Worm (Caenorhabditis elegans) whole organism, early embryonic: ENCODE data around the gene sma-9.

Experiments used
- B0310.2 ChIP-seq: sonication (generic microtip); optimal IDR thresholded peaks from 2 replicates; lab custom pipeline; 2016; ENCODE audit warnings: mild to moderate bottlenecking, missing genetic modification characterization, missing compliant biosample characterization
- F13C5.2 ChIP-seq: sonication (generic microtip); optimal IDR thresholded peaks from 2 replicates; lab custom pipeline; 2017; ENCODE audit warnings: mild to moderate bottlenecking, missing genetic modification characterization, inconsistent platforms, missing compliant biosample characterization
- aly-1 ChIP-seq: sonication (generic microtip); optimal IDR thresholded peaks from 2 replicates; lab custom pipeline; 2016; ENCODE audit warnings: missing genetic modification characterization, missing compliant biosample characterization
- ama-1 ChIP-seq: fragments of 150-350 bp; optimal IDR thresholded peaks from 2 replicates; lab custom pipeline; 2014
- ceh-13 ChIP-seq: fragments of 200-800 bp; sonication (Bioruptor generic); optimal IDR thresholded peaks from 2 replicates; lab custom pipeline; 2018; ENCODE audit warnings: mild to moderate bottlenecking, missing genetic modification characterization, missing compliant biosample characterization
- ceh-36 ChIP-seq: sonication (generic microtip); optimal IDR thresholded peaks from 2 replicates; lab custom pipeline; 2016; ENCODE audit warnings: missing genetic modification characterization, inconsistent platforms, missing compliant biosample characterization
- ets-7 ChIP-seq: sonication (generic microtip); optimal IDR thresholded peaks from 2 replicates; lab custom pipeline; 2016; ENCODE audit warnings: missing genotype, missing genetic modification characterization, missing compliant biosample characterization
- flt-1 ChIP-seq: fragments of 200-800 bp; sonication (Bioruptor generic); IDR thresholded peaks from 2 replicates; pipeline ENCODE4 v1.3.6; 2022; ENCODE audit warnings: missing genetic modification characterization, missing compliant biosample characterization
- hmbx-1 ChIP-seq: sonication (generic microtip); optimal IDR thresholded peaks from 2 replicates; lab custom pipeline; 2016; ENCODE audit warnings: mild to moderate bottlenecking, missing genetic modification characterization, missing compliant biosample characterization
- hmg-4 ChIP-seq: fragments of 200-800 bp; sonication (Bioruptor generic); optimal IDR thresholded peaks from 2 replicates; lab custom pipeline; 2018; ENCODE audit warnings: mild to moderate bottlenecking, missing genetic modification characterization, missing compliant biosample characterization
- hnd-1 ChIP-seq: sonication (generic microtip); optimal IDR thresholded peaks from 2 replicates; lab custom pipeline; 2016; ENCODE audit warnings: missing genetic modification characterization, missing compliant biosample characterization
- pes-1 ChIP-seq: fragments of 200-800 bp; sonication (Bioruptor generic); IDR thresholded peaks from 2 replicates; pipeline ENCODE4 v1.3.6; 2022; ENCODE audit warnings: missing genetic modification reagents, missing genetic modification characterization, missing compliant biosample characterization
- scrt-1 ChIP-seq: fragments of 200-800 bp; sonication (Bioruptor generic); IDR thresholded peaks from 2 replicates; pipeline ENCODE4 v1.3.6; 2022; ENCODE audit warnings: missing genetic modification characterization, missing compliant biosample characterization
- sea-1 ChIP-seq: fragments of 200-800 bp; sonication (Bioruptor generic); conservative IDR thresholded peaks from 2 replicates; pipeline ENCODE4 v1.3.6; 2022; ENCODE audit warnings: missing genetic modification characterization, missing compliant biosample characterization
- tbx-11 ChIP-seq: fragments of 200-800 bp; sonication (Bioruptor generic); IDR thresholded peaks from 2 replicates; pipeline ENCODE4 v1.3.6; 2022; ENCODE audit warnings: missing genetic modification characterization, missing compliant biosample characterization
- tbx-37 ChIP-seq: fragments of 200-800 bp; sonication (Bioruptor generic); conservative IDR thresholded peaks from 2 replicates; pipeline ENCODE4 v1.3.6; 2022; ENCODE audit warnings: missing genetic modification reagents, missing genetic modification characterization, missing compliant biosample characterization
- tra-4 ChIP-seq: sonication (generic microtip); optimal IDR thresholded peaks from 2 replicates; lab custom pipeline; 2017; ENCODE audit warnings: missing genetic modification characterization, missing compliant biosample characterization

sma-9 gene

ce11 chrX:10766966-10767644 is 2.0 kb upstream of the sma-9 start:
- TF ChIP-seq ceh-36 (no peak), pes-1 (no peak), tbx-11 (no peak), tra-4 (no peak), scrt-1 (GFP tag; lab: Robert Waterston, UW) (no peak), sea-1 (GFP tag; lab: Robert Waterston, UW) (no peak), B0310.2 (no peak), aly-1 (tag; lab: Kevin White, UChicago) (no peak), hmg-4 (GFP tag; lab: Kevin White, UChicago) (no peak)

- no peak for TF ChIP-seq aly-1 (tag; lab: Kevin White, UChicago)
- TF ChIP-seq tbx-11, result no peak
- no peak for TF ChIP-seq B0310.2
- no peak for TF ChIP-seq hnd-1 (tag; lab: Kevin White, UChicago)
- TF ChIP-seq pes-1, result no peak
- no peak for TF ChIP-seq sea-1 (GFP tag; lab: Robert Waterston, UW)
- no peak for TF ChIP-seq tra-4
- TF ChIP-seq tbx-37, result no peak
- no peak for TF ChIP-seq ceh-36
- TF ChIP-seq hmg-4 (GFP tag; lab: Kevin White, UChicago), result no peak
- no peak for TF ChIP-seq flt-1 (GFP tag; lab: Robert Waterston, UW)
- TF ChIP-seq ceh-13 (GFP tag; lab: Kevin White, UChicago), result no peak
- TF ChIP-seq hmbx-1 (tag; lab: Kevin White, UChicago), result no peak
- TF ChIP-seq ama-1, result no peak
- TF ChIP-seq ets-7, result no peak
- TF ChIP-seq scrt-1 (GFP tag; lab: Robert Waterston, UW), result no peak
- TF ChIP-seq F13C5.2 (tag; lab: Kevin White, UChicago), result no peak
These were observed 1.4 kb upstream of the sma-9 start for ce11 chrX:10767669-10768068.

ce11 chrX:10768289-10769153 is 561 bp upstream of the sma-9 start:
- TF ChIP-seq sea-1 (GFP tag; lab: Robert Waterston, UW) (0 out of 2 replicates have a peak, but pooled peaks have one; percentile 37), ets-7 (no peak), tbx-37 (no peak; the same call in 1 of the 2 replicates), pes-1 (no peak), tbx-11 (no peak), F13C5.2 (tag; lab: Kevin White, UChicago) (peak; percentile 11), ama-1 (no peak)

- peak; percentile 46; the same call in 1 of the 2 replicates for TF ChIP-seq sea-1 (GFP tag; lab: Robert Waterston, UW)
- no peak for TF ChIP-seq hnd-1 (tag; lab: Kevin White, UChicago)
- TF ChIP-seq hmg-4 (GFP tag; lab: Kevin White, UChicago), result no peak
These were observed 877 bp downstream of the sma-9 start for ce11 chrX:10769959-10770358.

ce11 chrX:10770988-10771496 is 2.0 kb downstream of the sma-9 start:
- no peak for TF ChIP-seq ceh-13 (GFP tag; lab: Kevin White, UChicago)
- TF ChIP-seq flt-1 (GFP tag; lab: Robert Waterston, UW), result no peak
- TF ChIP-seq B0310.2, result no peak
- TF ChIP-seq tra-4, result no peak
- TF ChIP-seq tbx-37, result no peak
- TF ChIP-seq hmg-4 (GFP tag; lab: Kevin White, UChicago), result no peak
- TF ChIP-seq ets-7, result no peak
- TF ChIP-seq aly-1 (tag; lab: Kevin White, UChicago), result no peak
- TF ChIP-seq hnd-1 (tag; lab: Kevin White, UChicago), result no peak

- TF ChIP-seq sea-1 (GFP tag; lab: Robert Waterston, UW) (no peak), aly-1 (tag; lab: Kevin White, UChicago) (no peak), F13C5.2 (tag; lab: Kevin White, UChicago) (no peak), hmg-4 (GFP tag; lab: Kevin White, UChicago) (no peak), flt-1 (GFP tag; lab: Robert Waterston, UW) (no peak), ets-7 (no peak), tra-4 (no peak), ceh-36 (no peak), hmbx-1 (tag; lab: Kevin White, UChicago) (no peak), tbx-11 (no peak)
These were observed 3.1 kb downstream of the sma-9 start for ce11 chrX:10772165-10772584.

ce11 chrX:10772763-10773162 is 3.7 kb downstream of the sma-9 start:
- TF ChIP-seq ceh-36 (no peak), tbx-37 (no peak), aly-1 (tag; lab: Kevin White, UChicago) (no peak), F13C5.2 (tag; lab: Kevin White, UChicago) (no peak), ets-7 (no peak), sea-1 (GFP tag; lab: Robert Waterston, UW) (no peak), hnd-1 (tag; lab: Kevin White, UChicago) (no peak), tbx-11 (no peak)

ce11 chrX:10774865-10775264 is 5.8 kb downstream of the sma-9 start:
- no peak for TF ChIP-seq tbx-11
- TF ChIP-seq flt-1 (GFP tag; lab: Robert Waterston, UW), result no peak
- no peak for TF ChIP-seq sea-1 (GFP tag; lab: Robert Waterston, UW)
- TF ChIP-seq hnd-1 (tag; lab: Kevin White, UChicago), result no peak
- no peak for TF ChIP-seq hmg-4 (GFP tag; lab: Kevin White, UChicago)
- no peak for TF ChIP-seq hmbx-1 (tag; lab: Kevin White, UChicago)
- no peak for TF ChIP-seq tbx-37
- TF ChIP-seq pes-1, result no peak
